Worm (Caenorhabditis elegans): ENCODE measurements around the gene efl-1.

DNA sequence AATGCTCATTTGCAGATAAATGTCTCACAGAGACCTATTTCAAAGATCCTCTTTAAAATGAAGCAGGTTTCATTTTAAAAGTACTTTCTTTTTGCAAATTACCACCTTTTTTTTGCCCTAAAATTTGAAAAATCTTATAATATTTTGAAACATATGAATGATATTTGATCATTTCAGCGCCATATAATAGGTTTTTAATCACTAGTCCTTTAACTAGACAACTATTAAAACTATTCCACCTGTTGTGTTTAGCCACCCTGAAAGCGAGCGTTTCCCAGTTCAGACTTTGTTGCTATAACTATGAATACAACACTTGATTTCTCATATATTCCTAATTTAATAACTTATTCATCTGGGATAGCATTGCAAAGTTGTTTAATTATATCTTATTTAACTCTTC is 26.3 kb upstream of the efl-1 start, which contains the start of gene srz-95:
- TF ChIP-seq ceh-82 (tag; optimal IDR thresholded peaks at IDR 0.05) (no peak), efl-3 (GFP tag; optimal IDR thresholded peaks at IDR 0.05) (no peak), ztf-11 (tag; optimal IDR thresholded peaks at IDR 0.05) (no peak)
